Fruit fly (Drosophila melanogaster) whole organism, embryonic: ENCODE measurements around the gene CG44013.

Experiments used
- Abd-B ChIP-seq: fragments of 200-800 bp; sonication (Bioruptor generic); optimal IDR thresholded peaks from 2 replicates; lab custom pipeline; 2018; ENCODE audit warnings: missing biosample characterization, mild to moderate bottlenecking, missing genetic modification characterization, moderate library complexity
- CG10209 ChIP-seq: fragments of 200-800 bp; sonication (Bioruptor generic); optimal IDR thresholded peaks from 3 replicates; lab custom pipeline; 2017; ENCODE audit warnings: missing biosample characterization, mild to moderate bottlenecking, missing genetic modification characterization, missing genetic modification reagents
- CG11093 ChIP-seq: fragments of 200-800 bp; sonication (Bioruptor generic); IDR thresholded peaks from 3 replicates; pipeline ENCODE4 v1.3.6; 2022; ENCODE audit warnings: missing biosample characterization, missing genetic modification characterization
- CG11723 ChIP-seq: fragments of 200-800 bp; sonication (Bioruptor generic); optimal IDR thresholded peaks from 2 replicates; lab custom pipeline; 2017; ENCODE audit warnings: missing biosample characterization, mild to moderate bottlenecking, missing genetic modification characterization
- CG12071 ChIP-seq: fragments of 200-800 bp; sonication (Bioruptor generic); optimal IDR thresholded peaks from 3 replicates; lab custom pipeline; 2018; ENCODE audit warnings: missing biosample characterization, mild to moderate bottlenecking, missing genetic modification characterization
- CG13775 ChIP-seq: fragments of 200-800 bp; sonication (Bioruptor generic); optimal IDR thresholded peaks from 3 replicates; lab custom pipeline; 2017; ENCODE audit warnings: missing biosample characterization, mild to moderate bottlenecking, missing genetic modification characterization
- CG15269 ChIP-seq: fragments of 200-800 bp; sonication (Bioruptor generic); optimal IDR thresholded peaks from 2 replicates; lab custom pipeline; 2018; ENCODE audit warnings: missing biosample characterization, mild to moderate bottlenecking, missing genetic modification characterization, moderate library complexity
- CG2120 ChIP-seq: fragments of 200-800 bp; sonication (Bioruptor generic); optimal IDR thresholded peaks from 3 replicates; lab custom pipeline; 2016; ENCODE audit warnings: missing biosample characterization, missing genetic modification characterization
- CG2712 ChIP-seq: fragments of 200-800 bp; optimal IDR thresholded peaks from 3 replicates; lab custom pipeline; 2019; ENCODE audit warnings: missing biosample characterization, mild to moderate bottlenecking, missing genetic modification characterization, moderate library complexity
- CG30403 ChIP-seq: fragments of 200-800 bp; sonication (Bioruptor generic); optimal IDR thresholded peaks from 3 replicates; lab custom pipeline; 2016; ENCODE audit warnings: missing biosample characterization, missing genetic modification characterization
- CG31441 ChIP-seq: fragments of 200-800 bp; sonication (Bioruptor generic); IDR thresholded peaks from 2 replicates; pipeline ENCODE4 v1.3.6; 2022; ENCODE audit warnings: missing biosample characterization, missing genetic modification characterization
- CG3163 ChIP-seq: fragments of 200-800 bp; sonication (Bioruptor generic); optimal IDR thresholded peaks from 3 replicates; lab custom pipeline; 2016; ENCODE audit warnings: missing biosample characterization, missing genetic modification characterization
- CG3281 ChIP-seq: fragments of 200-800 bp; sonication (Bioruptor generic); optimal IDR thresholded peaks from 3 replicates; lab custom pipeline; 2017; ENCODE audit warnings: missing biosample characterization, mild to moderate bottlenecking, missing genetic modification characterization
- CG33213 ChIP-seq: fragments of 200-800 bp; sonication (Bioruptor generic); optimal IDR thresholded peaks from 3 replicates; lab custom pipeline; 2016; ENCODE audit warnings: missing biosample characterization, missing genetic modification characterization
- CG4730 ChIP-seq: fragments of 200-800 bp; sonication (Bioruptor generic); IDR thresholded peaks from 2 replicates; pipeline ENCODE4 v1.3.6; 2022; ENCODE audit warnings: missing biosample characterization, missing genetic modification characterization
- CG4854 ChIP-seq: fragments of 200-800 bp; sonication (Bioruptor generic); optimal IDR thresholded peaks from 2 replicates; lab custom pipeline; 2016; ENCODE audit warnings: missing biosample characterization, missing genetic modification characterization, inconsistent platforms
- CG6175 ChIP-seq: fragments of 200-800 bp; sonication (Bioruptor generic); IDR thresholded peaks from 3 replicates; pipeline ENCODE4 v1.3.6; 2022; ENCODE audit warnings: missing biosample characterization, missing genetic modification characterization
- CG9727 ChIP-seq: fragments of 200-800 bp; sonication (Bioruptor generic); optimal IDR thresholded peaks from 3 replicates; lab custom pipeline; 2017; ENCODE audit warnings: missing biosample characterization, mild to moderate bottlenecking, missing genetic modification characterization
- D19A ChIP-seq: fragments of 200-800 bp; optimal IDR thresholded peaks from 3 replicates; lab custom pipeline; 2019; ENCODE audit warnings: missing biosample characterization, mild to moderate bottlenecking, missing genetic modification characterization, moderate library complexity
- E2f1 ChIP-seq: fragments of 200-800 bp; sonication (Bioruptor generic); IDR thresholded peaks from 2 replicates; pipeline ENCODE4 v1.3.6; 2022; ENCODE audit warnings: missing biosample characterization, missing genetic modification characterization
- Gug ChIP-seq: fragments of 200-800 bp; sonication (Bioruptor generic); IDR thresholded peaks from 4 replicates; pipeline ENCODE4 v1.3.6; 2022; ENCODE audit warnings: missing biosample characterization, missing genetic modification characterization
- HHEX ChIP-seq: fragments of 200-800 bp; sonication (Bioruptor generic); optimal IDR thresholded peaks from 3 replicates; lab custom pipeline; 2017; ENCODE audit warnings: missing biosample characterization, mild to moderate bottlenecking, missing genetic modification characterization, missing genetic modification reagents
- HLH54F ChIP-seq: fragments of 200-800 bp; sonication (Bioruptor generic); optimal IDR thresholded peaks from 3 replicates; lab custom pipeline; 2016; ENCODE audit warnings: missing biosample characterization, missing genetic modification characterization
- Med ChIP-seq: fragments of 200-800 bp; sonication (Bioruptor generic); peaks from one replicate; lab custom pipeline; 2016; ENCODE audit warnings: missing biosample characterization, missing genetic modification characterization, mild to moderate bottlenecking, inconsistent platforms, moderate library complexity
- Meics ChIP-seq: fragments of 200-800 bp; sonication (Bioruptor generic); optimal IDR thresholded peaks from 2 replicates; lab custom pipeline; 2017; ENCODE audit warnings: missing biosample characterization, mild to moderate bottlenecking, missing genetic modification characterization
- NFAT ChIP-seq: fragments of 200-800 bp; sonication (Bioruptor generic); IDR thresholded peaks from 2 replicates; pipeline ENCODE4 v1.3.6; 2022; ENCODE audit warnings: missing biosample characterization, missing genetic modification characterization
- Poxn ChIP-seq: fragments of 200-800 bp; sonication (Bioruptor generic); IDR thresholded peaks from 2 replicates; pipeline ENCODE4 v1.3.6; 2022; ENCODE audit warnings: missing biosample characterization, missing genetic modification characterization
- Ptx1 ChIP-seq: fragments of 200-800 bp; sonication (Bioruptor generic); IDR thresholded peaks from 2 replicates; pipeline ENCODE4 v1.3.6; 2022; ENCODE audit warnings: missing biosample characterization, missing genetic modification characterization
- Rfx ChIP-seq: fragments of 200-800 bp; sonication (Bioruptor generic); IDR thresholded peaks from 2 replicates; pipeline ENCODE4 v1.3.6; 2022; ENCODE audit warnings: missing biosample characterization, missing genetic modification characterization
- Ssrp ChIP-seq: fragments of 200-800 bp; sonication (Bioruptor generic); optimal IDR thresholded peaks from 2 replicates; lab custom pipeline; 2018; ENCODE audit warnings: missing biosample characterization, mild to moderate bottlenecking, missing genetic modification characterization, moderate library complexity
- caup ChIP-seq: fragments of 200-800 bp; sonication (Bioruptor generic); optimal IDR thresholded peaks from 3 replicates; lab custom pipeline; 2017; ENCODE audit warnings: missing biosample characterization, mild to moderate bottlenecking, missing genetic modification characterization, moderate library complexity; ENCODE audit not compliant: severe bottlenecking
- chinmo ChIP-seq: fragments of 200-800 bp; sonication (Bioruptor generic); IDR thresholded peaks from 4 replicates; pipeline ENCODE4 v1.3.6; 2022; ENCODE audit warnings: missing biosample characterization, missing genetic modification characterization; ENCODE audit not compliant: partially characterized antibody
- esg ChIP-seq: fragments of 200-800 bp; sonication (Bioruptor generic); conservative IDR thresholded peaks from 2 replicates; pipeline ENCODE4 v1.3.6; 2022; ENCODE audit warnings: missing biosample characterization, missing genetic modification characterization
- exex ChIP-seq: fragments of 200-800 bp; sonication (Bioruptor generic); optimal IDR thresholded peaks from 4 replicates; lab custom pipeline; 2018; ENCODE audit warnings: missing biosample characterization, mild to moderate bottlenecking, missing genetic modification characterization, moderate library complexity
- eyg ChIP-seq: fragments of 200-800 bp; sonication (Bioruptor generic); optimal IDR thresholded peaks from 3 replicates; lab custom pipeline; 2016; ENCODE audit warnings: missing biosample characterization, missing genetic modification characterization
- fd64A ChIP-seq: fragments of 200-800 bp; sonication (Bioruptor generic); optimal IDR thresholded peaks from 3 replicates; lab custom pipeline; 2018; ENCODE audit warnings: missing biosample characterization, mild to moderate bottlenecking, missing genetic modification characterization
- grau ChIP-seq: fragments of 200-800 bp; optimal IDR thresholded peaks from 3 replicates; lab custom pipeline; 2019; ENCODE audit warnings: missing biosample characterization, mild to moderate bottlenecking, missing genetic modification characterization, moderate library complexity
- gsb-n ChIP-seq: fragments of 200-800 bp; sonication (Bioruptor generic); optimal IDR thresholded peaks from 3 replicates; lab custom pipeline; 2018; ENCODE audit warnings: missing biosample characterization, mild to moderate bottlenecking, missing genetic modification characterization
- gt ChIP-seq: fragments of 200-800 bp; sonication (Bioruptor generic); IDR thresholded peaks from 2 replicates; pipeline ENCODE4 v1.3.6; 2022; ENCODE audit warnings: missing biosample characterization, missing genetic modification characterization
- lilli ChIP-seq: fragments of 200-800 bp; sonication (Bioruptor generic); optimal IDR thresholded peaks from 3 replicates; lab custom pipeline; 2016; ENCODE audit warnings: missing biosample characterization, missing genetic modification characterization
- nerfin-1 ChIP-seq: fragments of 200-800 bp; sonication (Bioruptor generic); optimal IDR thresholded peaks from 3 replicates; lab custom pipeline; 2019; ENCODE audit warnings: missing biosample characterization, mild to moderate bottlenecking, missing genetic modification characterization, moderate library complexity
- pho ChIP-seq: fragments of 200-800 bp; sonication (Bioruptor generic); optimal IDR thresholded peaks from 2 replicates; lab custom pipeline; 2016; ENCODE audit warnings: missing biosample characterization, missing genetic modification characterization
- row ChIP-seq: fragments of 200-800 bp; sonication (Bioruptor generic); IDR thresholded peaks from 3 replicates; pipeline ENCODE4 v1.3.6; 2022; ENCODE audit warnings: missing biosample characterization, missing genetic modification characterization
- sens ChIP-seq: fragments of 200-800 bp; sonication (Bioruptor generic); peaks from one replicate; lab custom pipeline; 2016; ENCODE audit warnings: missing biosample characterization, missing genetic modification characterization
- sim ChIP-seq: fragments of 200-800 bp; sonication (Bioruptor generic); IDR thresholded peaks from 2 replicates; pipeline ENCODE4 v1.3.6; 2022; ENCODE audit warnings: missing biosample characterization, missing genetic modification characterization
- slou ChIP-seq: fragments of 200-800 bp; sonication (Bioruptor generic); optimal IDR thresholded peaks from 3 replicates; lab custom pipeline; 2016; ENCODE audit warnings: missing biosample characterization, missing genetic modification characterization
- sqz ChIP-seq: fragments of 200-800 bp; sonication (Bioruptor generic); optimal IDR thresholded peaks from 3 replicates; lab custom pipeline; 2018; ENCODE audit warnings: missing biosample characterization, mild to moderate bottlenecking, missing genetic modification characterization
- trh ChIP-seq: fragments of 200-800 bp; sonication (Bioruptor generic); optimal IDR thresholded peaks from 2 replicates; lab custom pipeline; 2016; ENCODE audit warnings: missing biosample characterization, missing genetic modification characterization
- vnd ChIP-seq: fragments of 200-800 bp; sonication (Bioruptor generic); IDR thresholded peaks from 3 replicates; pipeline ENCODE4 v1.3.6; 2022; ENCODE audit warnings: missing biosample characterization, missing genetic modification characterization; ENCODE audit not compliant: partially characterized antibody
- zfh2 ChIP-seq: fragments of 200-800 bp; sonication (Bioruptor generic); optimal IDR thresholded peaks from 2 replicates; lab custom pipeline; 2016; ENCODE audit warnings: missing biosample characterization, missing genetic modification characterization

The CG44013 gene

dm6 chr3R:15547827-15548517 is 38.3 kb upstream of the CG44013 start, which contains the start of gene AOX3 (continued):
- TF ChIP-seq CG31441 (0 out of 2 replicates have a peak, but pooled peaks have one; percentile 8), vnd (GFP tag; lab: Robert Waterston, UW) (no peak), CG3281 (peak; percentile 50), Med (GFP tag; lab: Kevin White, UChicago) (peak; percentile 73), CG30403 (peak; percentile 60), CG2120 (GFP tag; lab: Kevin White, UChicago) (peak; percentile 61), Ssrp (no peak), CG2712 (tag; lab: Kevin White, UChicago) (no peak), CG11723 (GFP tag; lab: Kevin White, UChicago) (no peak), esg (0 out of 2 replicates have a peak, but pooled peaks have one; percentile 21), gt (no peak), CG6175 (GFP tag; lab: Robert Waterston, UW) (no peak), eyg (GFP tag; lab: Kevin White, UChicago) (no peak), sqz (GFP tag; lab: Kevin White, UChicago) (peak; percentile 37), row (GFP tag; lab: Robert Waterston, UW) (peak; percentile 62), gsb-n (tag; lab: Kevin White, UChicago) (no peak), chinmo (GFP tag; lab: Robert Waterston, UW) (no peak), CG4730 (no peak), caup (peak; percentile 4), Ptx1 (peak; percentile 33; the same call in 1 of the 2 replicates), lilli (GFP tag; lab: Kevin White, UChicago) (peak; percentile 54), exex (peak; percentile 46), CG11093 (GFP tag; lab: Robert Waterston, UW) (no peak), CG13775 (GFP tag; lab: Kevin White, UChicago) (peak; percentile 35), zfh2 (peak; percentile 63), HHEX (GFP tag; lab: Kevin White, UChicago) (peak; percentile 27), D19A (tag; lab: Kevin White, UChicago) (peak; percentile 86), Poxn (GFP tag; lab: Robert Waterston, UW) (peak; percentile 9; the same call in 1 of the 2 replicates), Rfx (GFP tag; lab: Robert Waterston, UW) (peak; percentile 44; the same call in 1 of the 2 replicates), fd64A (no peak), CG15269 (tag; lab: Kevin White, UChicago) (peak; percentile 0), sens (GFP tag; lab: Kevin White, UChicago) (peak; percentile 57), CG33213 (GFP tag; lab: Kevin White, UChicago) (no peak), Gug (no peak), Meics (GFP tag; lab: Kevin White, UChicago) (peak; percentile 39), HLH54F (GFP tag; lab: Kevin White, UChicago) (peak; percentile 34), slou (GFP tag; lab: Kevin White, UChicago) (no peak), pho (GFP tag; lab: Kevin White, UChicago) (peak; percentile 8), nerfin-1 (tag; lab: Kevin White, UChicago) (no peak), CG12071 (GFP tag; lab: Kevin White, UChicago) (no peak), CG9727 (GFP tag; lab: Kevin White, UChicago) (peak; percentile 39), trh (no peak), E2f1 (GFP tag; lab: Robert Waterston, UW) (no peak), CG10209 (GFP tag; lab: Kevin White, UChicago) (peak; percentile 37), CG4854 (GFP tag; lab: Kevin White, UChicago) (no peak), CG3163 (GFP tag; lab: Kevin White, UChicago) (peak; percentile 70), NFAT (GFP tag; lab: Robert Waterston, UW) (0 out of 2 replicates have a peak, but pooled peaks have one; percentile 32), Abd-B (GFP tag; lab: Kevin White, UChicago) (peak; percentile 13), sim (GFP tag; lab: Robert Waterston, UW) (no peak), grau (tag; lab: Kevin White, UChicago) (no peak)
